Fruit fly (Drosophila melanogaster): ENCODE measurements around the gene Dph1.
A peak's percentile ranks its signal among the peaks of the same experiment; 100 is the strongest.

The Dph1 gene

DNA sequence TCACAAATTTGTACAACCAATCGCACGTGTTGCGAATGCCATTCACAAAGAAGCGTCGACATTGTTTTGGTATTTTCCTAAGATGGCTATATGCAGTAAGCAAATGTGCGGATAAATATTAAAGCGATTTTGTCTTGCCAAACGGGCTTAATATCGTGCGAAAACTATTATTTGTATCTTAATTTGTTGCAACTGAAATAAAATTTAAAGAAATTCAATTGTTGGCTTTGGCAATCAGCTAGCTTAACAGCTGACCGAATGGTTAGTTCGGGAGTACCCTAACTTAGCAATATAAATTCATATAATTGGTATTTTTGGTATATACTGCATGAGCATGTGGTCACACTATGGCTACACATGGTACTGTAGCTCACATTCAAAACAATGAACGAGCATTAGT, 48.4 kb downstream of the Dph1 start, which contains the start of the genes RIOK1 and Polr3H (continued):
- TF ChIP-seq CG11504 (tag; optimal IDR thresholded peaks at IDR 0.05), result no peak
- no peak for TF ChIP-seq CG12769 (tag; optimal IDR thresholded peaks at IDR 0.05)
- TF ChIP-seq Bdp1 (GFP tag; optimal IDR thresholded peaks at IDR 0.05), result peak; percentile 49
- TF ChIP-seq schlank (tag; optimal IDR thresholded peaks at IDR 0.05), result no peak
- peak; percentile 72 for TF ChIP-seq CG12659 (GFP tag; optimal IDR thresholded peaks at IDR 0.05)
- TF ChIP-seq zfh2 (GFP tag; optimal IDR thresholded peaks at IDR 0.05), result peak; percentile 66
- TF ChIP-seq Six4 (GFP tag; optimal IDR thresholded peaks at IDR 0.05), result peak; percentile 36
- TF ChIP-seq HLH3B (GFP tag; IDR thresholded peaks at IDR 0.05), result peak; percentile 49; the same call in 1 of the 2 replicates
- no peak for TF ChIP-seq CG16815 (GFP tag; optimal IDR thresholded peaks at IDR 0.05)
- TF ChIP-seq rib (GFP tag; IDR thresholded peaks at IDR 0.05), result 0 out of 2 replicates have a peak, but pooled peaks have one; percentile 40
- peak; percentile 85 for TF ChIP-seq Hsf (GFP tag; optimal IDR thresholded peaks at IDR 0.05)
- peak; percentile 75 for TF ChIP-seq CG12942 (GFP tag; optimal IDR thresholded peaks at IDR 0.05)
- TF ChIP-seq CG17802 (tag; optimal IDR thresholded peaks at IDR 0.05), result peak; percentile 48
- TF ChIP-seq Fer1 (GFP tag; optimal IDR thresholded peaks at IDR 0.05), result no peak
- TF ChIP-seq sr (GFP tag; IDR thresholded peaks at IDR 0.05), result no peak
- TF ChIP-seq CG11695 (GFP tag; IDR thresholded peaks at IDR 0.05), result peak; percentile 59; the same call in 1 of the 3 replicates
- TF ChIP-seq Med (GFP tag), result peak; percentile 97
- no peak for TF ChIP-seq tna (GFP tag; IDR thresholded peaks at IDR 0.05; ENCODE audit: partially characterized antibody)
- TF ChIP-seq pb (GFP tag; optimal IDR thresholded peaks at IDR 0.05), result no peak
- TF ChIP-seq CG6272 (GFP tag; IDR thresholded peaks at IDR 0.05), result peak; percentile 19; the same call in 1 of the 2 replicates
- peak; percentile 81 for TF ChIP-seq YL-1 (GFP tag; optimal IDR thresholded peaks at IDR 0.05)
- TF ChIP-seq CG16779 (GFP tag; IDR thresholded peaks at IDR 0.05), result no peak
- TF ChIP-seq tio (GFP tag; optimal IDR thresholded peaks at IDR 0.05), result no peak
- TF ChIP-seq CHES-1-like (GFP tag; optimal IDR thresholded peaks at IDR 0.05), result peak; percentile 68
- TF ChIP-seq otp (GFP tag; IDR thresholded peaks at IDR 0.05), result no peak
- TF ChIP-seq CG18619 (GFP tag; optimal IDR thresholded peaks at IDR 0.05), result peak; percentile 27
- no peak for TF ChIP-seq insv (GFP tag; optimal IDR thresholded peaks at IDR 0.05)
- TF ChIP-seq HLH54F (GFP tag; optimal IDR thresholded peaks at IDR 0.05), result peak; percentile 80
- peak; percentile 64 to 90 for TF ChIP-seq crp (GFP tag; optimal IDR thresholded peaks at IDR 0.05)
- no peak for TF ChIP-seq Sox100B (GFP tag; optimal IDR thresholded peaks at IDR 0.05)
- TF ChIP-seq ab (GFP tag; optimal IDR thresholded peaks at IDR 0.05), result peak; percentile 68
- peak; percentile 32 for TF ChIP-seq CG12236 (GFP tag; optimal IDR thresholded peaks at IDR 0.05)
- TF ChIP-seq inv (GFP tag; IDR thresholded peaks at IDR 0.05; ENCODE audit: partially characterized antibody), result no peak
- TF ChIP-seq onecut (GFP tag; IDR thresholded peaks at IDR 0.05), result no peak
- no peak for TF ChIP-seq croc (GFP tag; conservative IDR thresholded peaks at IDR 0.05)
- TF ChIP-seq CG10209 (GFP tag; optimal IDR thresholded peaks at IDR 0.05), result no peak
- TF ChIP-seq CG12391 (tag; optimal IDR thresholded peaks at IDR 0.05), result peak; percentile 79
- no peak for TF ChIP-seq CG7928 (GFP tag; optimal IDR thresholded peaks at IDR 0.05)

DNA sequence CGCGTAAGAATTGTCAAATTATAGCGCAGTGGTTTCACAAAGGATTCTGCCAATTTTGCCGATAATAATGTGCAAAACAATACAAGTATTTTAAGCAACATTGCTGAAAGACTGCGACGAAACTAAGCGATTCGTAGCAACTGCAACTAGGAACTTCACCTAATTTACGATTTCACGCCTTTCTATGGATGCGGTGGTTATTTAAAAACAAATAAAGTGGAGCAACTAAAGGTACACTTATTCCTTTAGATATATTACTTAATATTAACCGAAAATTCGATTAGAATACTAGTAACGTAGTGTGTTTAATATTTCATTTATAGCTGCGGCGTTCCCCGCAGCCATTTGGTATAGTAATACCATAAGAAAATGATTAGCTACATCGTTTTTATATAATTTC, 50.8 kb downstream of the Dph1 start, which contains the start of gene CG6071:
TSS of gene CG6071 (minus strand) at position 101 of the 400 bp plus-strand sequence.
- no peak for TF ChIP-seq repo (GFP tag; optimal IDR thresholded peaks at IDR 0.05)
- TF ChIP-seq hb (GFP tag; IDR thresholded peaks at IDR 0.05; ENCODE audit: partially characterized antibody), result no peak
- TF ChIP-seq E2f1 (GFP tag; IDR thresholded peaks at IDR 0.05), result no peak
- no peak for TF ChIP-seq fru (optimal IDR thresholded peaks at IDR 0.05)
- TF ChIP-seq CG4617 (GFP tag; optimal IDR thresholded peaks at IDR 0.05; ENCODE audit: borderline replicate concordance), result no peak
- TF ChIP-seq bab2 (GFP tag; optimal IDR thresholded peaks at IDR 0.05), result no peak
- TF ChIP-seq CG4820 (GFP tag; optimal IDR thresholded peaks at IDR 0.05), result no peak
- TF ChIP-seq CG4282 (GFP tag; optimal IDR thresholded peaks at IDR 0.05), result no peak
- no peak for TF ChIP-seq dan (GFP tag; IDR thresholded peaks at IDR 0.05)
- no peak for TF ChIP-seq CG10366 (GFP tag; IDR thresholded peaks at IDR 0.05)
- TF ChIP-seq Ets97D (GFP tag; optimal IDR thresholded peaks at IDR 0.05), result no peak

Measured in whole organism, embryonic.